Fruit fly (Drosophila melanogaster): ENCODE results near the gene mRpS26.

mRpS26 gene

dm6 chr3L:18105343-18106020 is 897 bp upstream of the mRpS26 start:
- TF ChIP-seq topi (GFP tag; optimal IDR thresholded peaks at IDR 0.05), result no peak
- peak; percentile 17 for TF ChIP-seq fkh (GFP tag; optimal IDR thresholded peaks at IDR 0.05)
- peak; percentile 14 for TF ChIP-seq CG6808 (GFP tag; optimal IDR thresholded peaks at IDR 0.05)
- peak in 1 of 2 experiments; percentile 35 for TF ChIP-seq ss (GFP tag; optimal IDR thresholded peaks at IDR 0.05)
- TF ChIP-seq CG6163 (GFP tag; IDR thresholded peaks at IDR 0.05), result peak; percentile 51; the same call in 2 of the 3 replicates
- TF ChIP-seq CG16779 (tag; optimal IDR thresholded peaks at IDR 0.05), result no peak

- TF ChIP-seq CG10631 (GFP tag; optimal IDR thresholded peaks at IDR 0.05) (peak; percentile 20), esn (GFP tag; optimal IDR thresholded peaks at IDR 0.05) (peak; percentile 44), Hr4 (GFP tag; optimal IDR thresholded peaks at IDR 0.05) (peak; percentile 3), Eip78C (GFP tag) (peak; percentile 56), CG10669 (GFP tag; optimal IDR thresholded peaks at IDR 0.05) (no peak), CG9139 (GFP tag; optimal IDR thresholded peaks at IDR 0.05) (no peak), lz (GFP tag; optimal IDR thresholded peaks at IDR 0.05) (peak; percentile 49), CG3032 (tag; optimal IDR thresholded peaks at IDR 0.05) (peak; percentile 41), CG31627 (GFP tag; optimal IDR thresholded peaks at IDR 0.05) (peak; percentile 6), Ets96B (tag; optimal IDR thresholded peaks at IDR 0.05) (peak; percentile 1), CG34406 (GFP tag; optimal IDR thresholded peaks at IDR 0.05) (no peak), cyc (GFP tag; optimal IDR thresholded peaks at IDR 0.05) (no peak), Hr39 (GFP tag; optimal IDR thresholded peaks at IDR 0.05) (peak; percentile 11), dsx (GFP tag; optimal IDR thresholded peaks at IDR 0.05; ENCODE audit: poor library complexity, severe bottlenecking) (peak; percentile 3), Eip75B (GFP tag; optimal IDR thresholded peaks at IDR 0.05) (peak; percentile 15), Sox14 (GFP tag; optimal IDR thresholded peaks at IDR 0.05) (peak; percentile 64)
These were observed 3.1 kb downstream of the mRpS26 start, which contains the start of the genes Polr3D and mus304 for dm6 chr3L:18109459-18109863. Polr3D (minus strand) TSS chr3L:18109574. mus304 (plus strand) TSS chr3L:18109814.

dm6 chr3L:18112669-18113068 is 6.3 kb downstream of the mRpS26 start, which contains the start of the genes CG32195 and CG7341:
CG32195 (plus strand) TSS chr3L:18112959.
CG7341 (plus strand) TSS chr3L:18112959.
- TF ChIP-seq fkh (GFP tag; optimal IDR thresholded peaks at IDR 0.05) (peak; percentile 40), ss (GFP tag; optimal IDR thresholded peaks at IDR 0.05) (no peak), Lpt (GFP tag; optimal IDR thresholded peaks at IDR 0.05) (no peak)

- TF ChIP-seq topi (GFP tag; optimal IDR thresholded peaks at IDR 0.05), result peak; percentile 43
- TF ChIP-seq esn (GFP tag; optimal IDR thresholded peaks at IDR 0.05), result peak; percentile 30
- TF ChIP-seq Met (GFP tag; optimal IDR thresholded peaks at IDR 0.05), result peak; percentile 64
- no peak for TF ChIP-seq Blimp-1 (GFP tag; optimal IDR thresholded peaks at IDR 0.05)
- peak; percentile 61 for TF ChIP-seq achi (GFP tag; optimal IDR thresholded peaks at IDR 0.05)
- peak; percentile 42 for TF ChIP-seq Hr4 (GFP tag; optimal IDR thresholded peaks at IDR 0.05)
- TF ChIP-seq net (GFP tag; optimal IDR thresholded peaks at IDR 0.05), result no peak
- TF ChIP-seq Gug (GFP tag; IDR thresholded peaks at IDR 0.05), result no peak; the same call in 1 of the 2 replicates
- no peak for TF ChIP-seq CG11762 (GFP tag; optimal IDR thresholded peaks at IDR 0.05; ENCODE audit: insufficient read depth)
- no peak for TF ChIP-seq CG11294 (GFP tag; IDR thresholded peaks at IDR 0.05)
- peak; percentile 44 for TF ChIP-seq cyc (GFP tag; optimal IDR thresholded peaks at IDR 0.05)
- peak; percentile 55 for TF ChIP-seq CG10631 (GFP tag; optimal IDR thresholded peaks at IDR 0.05)
- peak; percentile 8 for TF ChIP-seq Smox (GFP tag; optimal IDR thresholded peaks at IDR 0.05)
- TF ChIP-seq CG8119 (GFP tag; IDR thresholded peaks at IDR 0.05), result no peak
- TF ChIP-seq spab (GFP tag; optimal IDR thresholded peaks at IDR 0.05), result no peak
- TF ChIP-seq CG10669 (GFP tag; optimal IDR thresholded peaks at IDR 0.05), result peak; percentile 63
- TF ChIP-seq CG8632 (GFP tag; optimal IDR thresholded peaks at IDR 0.05), result peak; percentile 71
- peak; percentile 72 for TF ChIP-seq CG34406 (GFP tag; optimal IDR thresholded peaks at IDR 0.05)
- peak; percentile 14 for TF ChIP-seq CG31627 (GFP tag; optimal IDR thresholded peaks at IDR 0.05)
- TF ChIP-seq CG8319 (GFP tag; optimal IDR thresholded peaks at IDR 0.05), result no peak
- TF ChIP-seq Sox102F (GFP tag; optimal IDR thresholded peaks at IDR 0.05), result no peak
- peak; percentile 57 for TF ChIP-seq acj6 (GFP tag; optimal IDR thresholded peaks at IDR 0.05)
- peak; percentile 62; the same call in 1 of the 3 replicates for TF ChIP-seq CG6163 (GFP tag; IDR thresholded peaks at IDR 0.05)
- no peak for TF ChIP-seq CG16779 (tag; optimal IDR thresholded peaks at IDR 0.05)
- peak; percentile 27 for TF ChIP-seq pdm3 (GFP tag; optimal IDR thresholded peaks at IDR 0.05)
- TF ChIP-seq dac (GFP tag; optimal IDR thresholded peaks at IDR 0.05), result no peak
- peak; percentile 8 for TF ChIP-seq CG11902 (GFP tag; optimal IDR thresholded peaks at IDR 0.05)
- no peak for TF ChIP-seq Hr38 (GFP tag; optimal IDR thresholded peaks at IDR 0.05)
These were observed 7.9 kb downstream of the mRpS26 start for dm6 chr3L:18114038-18114926.

All from whole organism, prepupa.